Fruit fly (Drosophila melanogaster): Measurements from ENCODE around the gene CG13970.

The CG13970 gene

dm6 chr2L:20093794-20094193 is 10.2 kb downstream of the CG13970 start, which contains the start of the genes Taf13 and nesd (continued):
- TF ChIP-seq Max (GFP tag; optimal IDR thresholded peaks at IDR 0.05) (peak; percentile 64), CG10321 (GFP tag; IDR thresholded peaks at IDR 0.05) (no peak), Ravus (GFP tag; IDR thresholded peaks at IDR 0.05) (no peak), CG1792 (GFP tag; optimal IDR thresholded peaks at IDR 0.05) (no peak), tio (GFP tag; optimal IDR thresholded peaks at IDR 0.05) (no peak), gsb-n (tag; optimal IDR thresholded peaks at IDR 0.05) (no peak), prd (optimal IDR thresholded peaks at IDR 0.05) (no peak), prd (GFP tag; IDR thresholded peaks at IDR 0.05) (no peak), CG7556 (GFP tag; optimal IDR thresholded peaks at IDR 0.05) (peak; percentile 1), Meics (GFP tag; optimal IDR thresholded peaks at IDR 0.05) (peak; percentile 42), Asciz (GFP tag; optimal IDR thresholded peaks at IDR 0.05) (no peak), hth (optimal IDR thresholded peaks at IDR 0.05) (no peak), so (GFP tag; IDR thresholded peaks at IDR 0.05) (no peak), CG18011 (GFP tag; optimal IDR thresholded peaks at IDR 0.05) (peak; percentile 9), ro (GFP tag; IDR thresholded peaks at IDR 0.05) (no peak), btn (GFP tag; optimal IDR thresholded peaks at IDR 0.05) (no peak), usp (GFP tag; optimal IDR thresholded peaks at IDR 0.05) (no peak), zen (tag; optimal IDR thresholded peaks at IDR 0.05) (peak; percentile 42), CHES-1-like (GFP tag; optimal IDR thresholded peaks at IDR 0.05) (peak; percentile 4), mirr (GFP tag; optimal IDR thresholded peaks at IDR 0.05) (no peak), cas (GFP tag; IDR thresholded peaks at IDR 0.05) (no peak), CG1603 (tag; optimal IDR thresholded peaks at IDR 0.05) (peak; percentile 29), CG10654 (GFP tag; optimal IDR thresholded peaks at IDR 0.05) (no peak), cad (GFP tag; optimal IDR thresholded peaks at IDR 0.05) (no peak), ash1 (GFP tag; optimal IDR thresholded peaks at IDR 0.05) (no peak), CG17568 (GFP tag; optimal IDR thresholded peaks at IDR 0.05) (no peak), ttk (GFP tag; IDR thresholded peaks at IDR 0.05) (no peak), Poxn (GFP tag; IDR thresholded peaks at IDR 0.05) (no peak), tx (GFP tag; optimal IDR thresholded peaks at IDR 0.05) (no peak), D19A (tag; optimal IDR thresholded peaks at IDR 0.05) (no peak), Bgb (GFP tag; IDR thresholded peaks at IDR 0.05; ENCODE audit: partially characterized antibody) (peak; percentile 53), CG9609 (GFP tag; optimal IDR thresholded peaks at IDR 0.05) (peak; percentile 0), Side (GFP tag; optimal IDR thresholded peaks at IDR 0.05) (no peak), CG17361 (GFP tag; IDR thresholded peaks at IDR 0.05) (peak; percentile 77), CG8478 (optimal IDR thresholded peaks at IDR 0.05) (no peak), dmrt99B (tag; optimal IDR thresholded peaks at IDR 0.05) (peak; percentile 20), az2 (GFP tag; optimal IDR thresholded peaks at IDR 0.05) (no peak), Dip3 (GFP tag; optimal IDR thresholded peaks at IDR 0.05) (peak; percentile 13), CG11504 (tag; optimal IDR thresholded peaks at IDR 0.05) (peak; percentile 51), Rfx (GFP tag; IDR thresholded peaks at IDR 0.05) (peak; percentile 28; the same call in 1 of the 2 replicates), CG10565 (GFP tag; optimal IDR thresholded peaks at IDR 0.05) (no peak), fd64A (GFP tag; optimal IDR thresholded peaks at IDR 0.05) (no peak), crol (GFP tag; IDR thresholded peaks at IDR 0.05) (no peak), lmd (GFP tag; IDR thresholded peaks at IDR 0.05) (peak; percentile 6; the same call in 1 of the 2 replicates), Opbp (GFP tag; IDR thresholded peaks at IDR 0.05; ENCODE audit: partially characterized antibody) (no peak; the same call in 2 of the 3 replicates), otp (GFP tag; IDR thresholded peaks at IDR 0.05) (no peak), Mes4 (GFP tag; optimal IDR thresholded peaks at IDR 0.05) (no peak), pita (GFP tag; optimal IDR thresholded peaks at IDR 0.05) (no peak), CG9437 (GFP tag; optimal IDR thresholded peaks at IDR 0.05) (peak; percentile 35), CG10274 (GFP tag; optimal IDR thresholded peaks at IDR 0.05) (no peak), abd-A (tag; optimal IDR thresholded peaks at IDR 0.05) (no peak), CG12219 (GFP tag; optimal IDR thresholded peaks at IDR 0.05) (no peak), CG9932 (GFP tag; IDR thresholded peaks at IDR 0.05) (peak; percentile 50), br (optimal IDR thresholded peaks at IDR 0.05) (no peak)

Measured in whole organism, embryonic.